Worm (Caenorhabditis elegans): ENCODE measurements around the gene F53E4.2.

DNA sequence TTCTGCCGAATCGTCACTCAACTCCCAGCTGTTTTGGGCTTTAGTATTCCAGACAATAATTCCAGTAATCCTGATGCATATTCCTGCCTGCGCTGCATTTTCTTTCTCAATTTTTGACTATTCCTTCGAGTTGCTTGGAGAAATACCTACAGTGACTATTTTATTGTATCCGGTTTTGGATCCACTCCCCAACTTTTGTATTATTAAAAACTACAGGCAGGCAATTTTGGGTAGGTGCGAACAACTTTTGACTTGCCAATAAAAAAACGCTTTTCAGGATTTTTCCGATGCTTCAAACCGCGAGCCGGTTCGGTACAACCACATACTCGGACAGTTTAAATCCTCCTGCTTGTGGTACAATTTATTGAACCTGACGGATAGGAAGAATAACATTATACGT, 39.7 kb upstream of the F53E4.2 start:
- TF ChIP-seq unc-39 (tag; optimal IDR thresholded peaks at IDR 0.05), result no peak
- no peak for TF ChIP-seq nhr-11 (tag; optimal IDR thresholded peaks at IDR 0.05)
- no peak for TF ChIP-seq elt-1 (tag; optimal IDR thresholded peaks at IDR 0.05)
- TF ChIP-seq ztf-4 (tag; optimal IDR thresholded peaks at IDR 0.05), result no peak
- no peak for TF ChIP-seq zag-1 (tag; optimal IDR thresholded peaks at IDR 0.05)
- TF ChIP-seq nhr-237 (tag; optimal IDR thresholded peaks at IDR 0.05), result no peak
- no peak for TF ChIP-seq unc-62 (GFP tag; optimal IDR thresholded peaks at IDR 0.05)
